Fruit fly (Drosophila melanogaster) whole organism, embryonic: Measurements from ENCODE around the gene alphaTub67C.
A peak's percentile ranks its signal among the peaks of the same experiment; 100 is the strongest.

Experiments used
- B-H2 ChIP-seq: fragments of 200-800 bp; sonication (Bioruptor generic); optimal IDR thresholded peaks from 2 replicates; lab custom pipeline; 2018; ENCODE audit warnings: missing biosample characterization, mild to moderate bottlenecking, missing genetic modification characterization
- CG10462 ChIP-seq: fragments of 200-800 bp; sonication (Bioruptor generic); optimal IDR thresholded peaks from 2 replicates; lab custom pipeline; 2016; ENCODE audit warnings: missing biosample characterization, missing genetic modification characterization
- CG12155 ChIP-seq: fragments of 200-800 bp; sonication (Bioruptor generic); optimal IDR thresholded peaks from 3 replicates; lab custom pipeline; 2016; ENCODE audit warnings: missing biosample characterization, missing genetic modification characterization
- CG13624 ChIP-seq: fragments of 200-800 bp; sonication (Bioruptor generic); optimal IDR thresholded peaks from 2 replicates; lab custom pipeline; 2016; ENCODE audit warnings: missing biosample characterization, missing genetic modification characterization
- CG14860 ChIP-seq: fragments of 200-800 bp; sonication (Bioruptor generic); IDR thresholded peaks from 3 replicates; pipeline ENCODE4 v1.3.6; 2022; ENCODE audit warnings: missing biosample characterization, missing genetic modification characterization; ENCODE audit not compliant: partially characterized antibody
- CG15073 ChIP-seq: fragments of 200-800 bp; sonication (Bioruptor generic); optimal IDR thresholded peaks from 2 replicates; lab custom pipeline; 2016; ENCODE audit warnings: missing biosample characterization, missing genetic modification characterization
- CG15479 ChIP-seq: fragments of 200-800 bp; sonication (Bioruptor generic); optimal IDR thresholded peaks from 3 replicates; lab custom pipeline; 2019; ENCODE audit warnings: missing biosample characterization, mild to moderate bottlenecking, missing genetic modification characterization, moderate library complexity
- CG15696 ChIP-seq: fragments of 200-800 bp; sonication (Bioruptor generic); optimal IDR thresholded peaks from 2 replicates; lab custom pipeline; 2019; ENCODE audit warnings: missing biosample characterization, mild to moderate bottlenecking, missing genetic modification characterization, moderate library complexity
- CG1603 ChIP-seq: fragments of 200-800 bp; sonication (Bioruptor generic); optimal IDR thresholded peaks from 2 replicates; lab custom pipeline; 2019; ENCODE audit warnings: missing biosample characterization, mild to moderate bottlenecking, missing genetic modification characterization, moderate library complexity
- CG17328 ChIP-seq: fragments of 200-800 bp; sonication (Bioruptor generic); IDR thresholded peaks from 2 replicates; pipeline ENCODE4 v1.3.6; 2022; ENCODE audit warnings: missing biosample characterization, missing genetic modification characterization
- CG17568 ChIP-seq: fragments of 200-800 bp; sonication (Bioruptor generic); optimal IDR thresholded peaks from 2 replicates; lab custom pipeline; 2018; ENCODE audit warnings: missing biosample characterization, mild to moderate bottlenecking, missing genetic modification characterization, moderate library complexity
- CG18262 ChIP-seq: fragments of 200-800 bp; optimal IDR thresholded peaks from 3 replicates; lab custom pipeline; 2019; ENCODE audit warnings: missing biosample characterization, mild to moderate bottlenecking, missing genetic modification characterization, moderate library complexity
- CG3281 ChIP-seq: fragments of 200-800 bp; sonication (Bioruptor generic); optimal IDR thresholded peaks from 3 replicates; lab custom pipeline; 2017; ENCODE audit warnings: missing biosample characterization, mild to moderate bottlenecking, missing genetic modification characterization
- CG34224 ChIP-seq: fragments of 200-800 bp; sonication (Bioruptor generic); IDR thresholded peaks from 3 replicates; pipeline ENCODE4 v1.3.6; 2022; ENCODE audit warnings: missing biosample characterization, missing genetic modification characterization; ENCODE audit not compliant: partially characterized antibody
- CG4328 ChIP-seq: fragments of 200-800 bp; sonication (Bioruptor generic); optimal IDR thresholded peaks from 3 replicates; lab custom pipeline; 2017; ENCODE audit warnings: missing biosample characterization, missing genetic modification reagents, missing genetic modification characterization
- CG43689 ChIP-seq: fragments of 200-800 bp; sonication (Bioruptor generic); IDR thresholded peaks from 2 replicates; pipeline ENCODE4 v1.3.6; 2022; ENCODE audit warnings: missing biosample characterization, missing genetic modification characterization
- CG4854 ChIP-seq: fragments of 200-800 bp; sonication (Bioruptor generic); optimal IDR thresholded peaks from 2 replicates; lab custom pipeline; 2016; ENCODE audit warnings: missing biosample characterization, missing genetic modification characterization, inconsistent platforms
- CG5180 ChIP-seq: fragments of 200-800 bp; sonication (Bioruptor generic); optimal IDR thresholded peaks from 3 replicates; lab custom pipeline; 2017; ENCODE audit warnings: missing biosample characterization, missing genetic modification characterization, mild to moderate bottlenecking, moderate library complexity, missing genetic modification reagents
- CHES-1-like ChIP-seq: fragments of 200-800 bp; sonication (Bioruptor generic); optimal IDR thresholded peaks from 2 replicates; lab custom pipeline; 2016; ENCODE audit warnings: missing biosample characterization, missing genetic modification characterization
- Chrac-16 ChIP-seq: fragments of 200-800 bp; sonication (Bioruptor generic); optimal IDR thresholded peaks from 3 replicates; lab custom pipeline; 2016; ENCODE audit warnings: missing biosample characterization, missing genetic modification characterization
- CkIIα-i1 ChIP-seq: fragments of 200-800 bp; sonication (Bioruptor generic); IDR thresholded peaks from 2 replicates; pipeline ENCODE4 v1.3.6; 2022; ENCODE audit warnings: missing biosample characterization, missing genetic modification characterization
- Dad ChIP-seq: fragments of 200-800 bp; sonication (Bioruptor generic); optimal IDR thresholded peaks from 3 replicates; lab custom pipeline; 2016; ENCODE audit warnings: missing biosample characterization, missing genetic modification characterization
- E2f1 ChIP-seq: fragments of 200-800 bp; sonication (Bioruptor generic); IDR thresholded peaks from 2 replicates; pipeline ENCODE4 v1.3.6; 2022; ENCODE audit warnings: missing biosample characterization, missing genetic modification characterization
- HmgZ ChIP-seq: fragments of 200-800 bp; sonication (Bioruptor generic); optimal IDR thresholded peaks from 2 replicates; lab custom pipeline; 2018; ENCODE audit warnings: missing biosample characterization, mild to moderate bottlenecking, missing genetic modification characterization
- Hmx ChIP-seq: fragments of 200-800 bp; sonication (Bioruptor generic); optimal IDR thresholded peaks from 2 replicates; lab custom pipeline; 2016; ENCODE audit warnings: missing biosample characterization, missing genetic modification characterization
- Hr51 ChIP-seq, 2 experiments: fragments of 200-800 bp; sonication (Bioruptor generic); optimal IDR thresholded peaks; 2 replicates in 1 of 2; 3 replicates in 1 of 2; lab custom pipeline; 2016 to 2018; ENCODE audit warnings: missing biosample characterization in 2 of 2, missing genetic modification characterization in 2 of 2, mild to moderate bottlenecking in 1 of 2, moderate library complexity in 1 of 2
- Lhr ChIP-seq: fragments of 200-800 bp; sonication (Bioruptor generic); optimal IDR thresholded peaks from 3 replicates; lab custom pipeline; 2017; ENCODE audit warnings: mild to moderate bottlenecking, missing biosample characterization, missing genetic modification reagents, missing genetic modification characterization
- Myb ChIP-seq: fragments of 200-800 bp; sonication (Bioruptor generic); optimal IDR thresholded peaks from 2 replicates; lab custom pipeline; 2016; ENCODE audit warnings: missing biosample characterization, missing genetic modification characterization
- NC2α ChIP-seq: fragments of 200-800 bp; sonication (Bioruptor generic); optimal IDR thresholded peaks from 2 replicates; lab custom pipeline; 2016; ENCODE audit warnings: missing biosample characterization, missing genetic modification characterization
- Side ChIP-seq: fragments of 200-800 bp; sonication (Bioruptor generic); optimal IDR thresholded peaks from 2 replicates; lab custom pipeline; 2016; ENCODE audit warnings: missing biosample characterization, missing genetic modification characterization
- Sry-β ChIP-seq: fragments of 200-800 bp; sonication (Bioruptor generic); optimal IDR thresholded peaks from 2 replicates; lab custom pipeline; 2018; ENCODE audit warnings: missing biosample characterization, mild to moderate bottlenecking, missing genetic modification characterization, moderate library complexity
- ap ChIP-seq: fragments of 200-800 bp; sonication (Bioruptor generic); IDR thresholded peaks from 2 replicates; pipeline ENCODE4 v1.3.6; 2022; ENCODE audit warnings: missing biosample characterization, missing genetic modification characterization
- bsh ChIP-seq, 2 experiments: fragments of 200-800 bp; sonication (Bioruptor generic); optimal IDR thresholded peaks; 2 replicates each; lab custom pipeline; 2017 to 2018; ENCODE audit warnings: mild to moderate bottlenecking in 2 of 2, missing biosample characterization in 2 of 2, missing genetic modification characterization in 2 of 2, moderate library complexity in 1 of 2
- crp ChIP-seq, 2 experiments: fragments of 200-800 bp; sonication (Bioruptor generic); optimal IDR thresholded peaks; 2 replicates in 1 of 2; 3 replicates in 1 of 2; lab custom pipeline; 2017; ENCODE audit warnings: missing biosample characterization in 2 of 2, missing genetic modification characterization in 2 of 2, mild to moderate bottlenecking in 1 of 2, moderate library complexity in 1 of 2
- cwo ChIP-seq: fragments of 200-800 bp; sonication (Bioruptor generic); optimal IDR thresholded peaks from 3 replicates; lab custom pipeline; 2017; ENCODE audit warnings: missing biosample characterization, missing genetic modification characterization, mild to moderate bottlenecking, moderate library complexity, missing genetic modification reagents
- disco-r ChIP-seq: fragments of 200-800 bp; sonication (Bioruptor generic); optimal IDR thresholded peaks from 2 replicates; lab custom pipeline; 2016; ENCODE audit warnings: missing biosample characterization, missing genetic modification characterization
- esg ChIP-seq: fragments of 200-800 bp; sonication (Bioruptor generic); conservative IDR thresholded peaks from 2 replicates; pipeline ENCODE4 v1.3.6; 2022; ENCODE audit warnings: missing biosample characterization, missing genetic modification characterization
- gcm ChIP-seq: fragments of 200-800 bp; sonication (Bioruptor generic); optimal IDR thresholded peaks from 2 replicates; lab custom pipeline; 2019; ENCODE audit warnings: missing biosample characterization, mild to moderate bottlenecking, missing genetic modification characterization, moderate library complexity
- hb ChIP-seq: fragments of 200-800 bp; sonication (Bioruptor generic); IDR thresholded peaks from 3 replicates; pipeline ENCODE4 v1.3.6; 2022; ENCODE audit warnings: missing biosample characterization, missing genetic modification characterization; ENCODE audit not compliant: partially characterized antibody
- jumu ChIP-seq: fragments of 200-800 bp; sonication (Bioruptor generic); optimal IDR thresholded peaks from 3 replicates; lab custom pipeline; 2016; ENCODE audit warnings: missing biosample characterization, missing genetic modification characterization
- kah ChIP-seq: fragments of 200-800 bp; sonication (Bioruptor generic); optimal IDR thresholded peaks from 2 replicates; lab custom pipeline; 2018; ENCODE audit warnings: missing biosample characterization, mild to moderate bottlenecking, missing genetic modification characterization
- peb ChIP-seq: fragments of 200-800 bp; sonication (Bioruptor generic); IDR thresholded peaks from 2 replicates; pipeline ENCODE4 v1.3.6; 2022; ENCODE audit warnings: missing biosample characterization, missing genetic modification characterization
- pzg ChIP-seq: fragments of 200-800 bp; sonication (Bioruptor generic); optimal IDR thresholded peaks from 3 replicates; lab custom pipeline; 2018; ENCODE audit warnings: missing biosample characterization, mild to moderate bottlenecking, missing genetic modification characterization, moderate library complexity
- sd ChIP-seq: fragments of 200-800 bp; sonication (Bioruptor generic); optimal IDR thresholded peaks from 3 replicates; lab custom pipeline; 2018; ENCODE audit warnings: missing biosample characterization, mild to moderate bottlenecking, missing genetic modification characterization, moderate library complexity
- sr ChIP-seq: fragments of 200-800 bp; sonication (Bioruptor generic); IDR thresholded peaks from 3 replicates; pipeline ENCODE4 v1.3.6; 2022; ENCODE audit warnings: missing biosample characterization, missing genetic modification characterization
- tna ChIP-seq: fragments of 200-800 bp; sonication (Bioruptor generic); IDR thresholded peaks from 2 replicates; pipeline ENCODE4 v1.3.6; 2022; ENCODE audit warnings: missing biosample characterization, missing genetic modification characterization; ENCODE audit not compliant: partially characterized antibody
- twi ChIP-seq: fragments of 200-800 bp; optimal IDR thresholded peaks from 2 replicates; lab custom pipeline; 2019; ENCODE audit warnings: missing biosample characterization, mild to moderate bottlenecking, missing genetic modification characterization, moderate library complexity
- zfh1 ChIP-seq: fragments of 200-800 bp; sonication (Bioruptor generic); IDR thresholded peaks from 3 replicates; pipeline ENCODE4 v1.3.6; 2022; ENCODE audit warnings: missing biosample characterization, missing genetic modification characterization

Gene alphaTub67C

dm6 chr3L:9713828-9714536 lies 32.9 kb downstream of the alphaTub67C start, which contains the start of gene vsg (continued):
- TF ChIP-seq Lhr = peak; percentile 42
- TF ChIP-seq Chrac-16 = peak; percentile 74
- peak; percentile 85 for TF ChIP-seq CG12155
- peak; percentile 83 for TF ChIP-seq CG15696 (tag; lab: Kevin White, UChicago)
- TF ChIP-seq HmgZ (tag; lab: Kevin White, UChicago) = peak; percentile 34
- no peak for TF ChIP-seq CG43689 (GFP tag; lab: Robert Waterston, UW)
- no peak for TF ChIP-seq Dad (GFP tag; lab: Kevin White, UChicago)
- TF ChIP-seq CG3281 (GFP tag; lab: Kevin White, UChicago) = peak; percentile 77
- peak in 1 of 2 experiments; percentile 68 for TF ChIP-seq bsh (GFP tag; optimal IDR thresholded peaks at IDR 0.05; lab: Kevin White, UChicago)
- TF ChIP-seq CG15073 (GFP tag; lab: Kevin White, UChicago) = no peak
- TF ChIP-seq CHES-1-like (GFP tag; lab: Kevin White, UChicago) = no peak
- TF ChIP-seq zfh1 (GFP tag; lab: Robert Waterston, UW) = peak; percentile 5; the same call in 1 of the 3 replicates
- peak; percentile 78 for TF ChIP-seq CG13624 (GFP tag; lab: Kevin White, UChicago)
- TF ChIP-seq sr (GFP tag; lab: Robert Waterston, UW) = no peak
- peak; percentile 48 for TF ChIP-seq cwo (GFP tag; lab: Kevin White, UChicago)
- peak; percentile 72; the same call in 1 of the 2 replicates for TF ChIP-seq esg
- peak; percentile 83 for TF ChIP-seq CG34224 (GFP tag; lab: Robert Waterston, UW)
- TF ChIP-seq B-H2 (GFP tag; lab: Kevin White, UChicago) = peak; percentile 73
- TF ChIP-seq NC2α (GFP tag; lab: Kevin White, UChicago) = no peak
- peak; percentile 35 for TF ChIP-seq CG5180
- TF ChIP-seq Sry-β (GFP tag; lab: Kevin White, UChicago) = peak; percentile 62
- TF ChIP-seq CkIIα-i1 (GFP tag; lab: Robert Waterston, UW) = no peak
- TF ChIP-seq CG14860 (GFP tag; lab: Robert Waterston, UW) = peak; percentile 72
- TF ChIP-seq Side (GFP tag; lab: Kevin White, UChicago) = peak; percentile 13
- TF ChIP-seq jumu (GFP tag; lab: Kevin White, UChicago) = peak; percentile 19
- TF ChIP-seq tna (GFP tag; lab: Robert Waterston, UW) = peak; percentile 74
- TF ChIP-seq Myb (GFP tag; lab: Kevin White, UChicago) = peak; percentile 33
- TF ChIP-seq CG1603 (tag; lab: Kevin White, UChicago) = peak; percentile 67
- TF ChIP-seq sd = peak; percentile 16
- peak; percentile 63 for TF ChIP-seq CG10462
- TF ChIP-seq disco-r (GFP tag; lab: Kevin White, UChicago) = no peak
- peak; percentile 61 for TF ChIP-seq kah
- peak; percentile 52; the same call in 1 of the 2 replicates for TF ChIP-seq E2f1 (GFP tag; lab: Robert Waterston, UW)
- TF ChIP-seq hb = peak; percentile 80
- no peak for TF ChIP-seq CG17568 (GFP tag; lab: Kevin White, UChicago)
- peak; percentile 79 for TF ChIP-seq CG4328 (GFP tag; lab: Kevin White, UChicago)
- TF ChIP-seq peb (GFP tag; lab: Robert Waterston, UW) = 0 out of 2 replicates have a peak, but pooled peaks have one; percentile 16
- TF ChIP-seq Hr51 (GFP tag; optimal IDR thresholded peaks at IDR 0.05; lab: Kevin White, UChicago) = peak in 1 of 2 experiments; percentile 87
- TF ChIP-seq Hmx (GFP tag; lab: Kevin White, UChicago) = no peak
- peak; percentile 90 for TF ChIP-seq CG18262 (tag; lab: Kevin White, UChicago)
- TF ChIP-seq CG4854 (GFP tag; lab: Kevin White, UChicago) = peak; percentile 6
- no peak for TF ChIP-seq CG15479 (GFP tag; lab: Kevin White, UChicago)
- peak; percentile 78 for TF ChIP-seq twi (tag; lab: Kevin White, UChicago)
- peak; percentile 55 for TF ChIP-seq CG17328 (GFP tag; lab: Robert Waterston, UW)
- peak; percentile 0 to 77 for TF ChIP-seq crp (GFP tag; optimal IDR thresholded peaks at IDR 0.05; lab: Kevin White, UChicago)
- TF ChIP-seq ap = peak; percentile 54; the same call in 1 of the 2 replicates
- TF ChIP-seq gcm (GFP tag; lab: Kevin White, UChicago) = peak; percentile 48
- TF ChIP-seq pzg (GFP tag; lab: Kevin White, UChicago) = peak; percentile 61
